Worm (Caenorhabditis elegans) whole organism, late embryonic: ENCODE results near the gene Y54G11A.2.

Source experiments
- C38D4.7 ChIP-seq: fragments of 200-800 bp; sonication (Bioruptor generic); optimal IDR thresholded peaks from 2 replicates; lab custom pipeline; 2018; ENCODE audit warnings: mild to moderate bottlenecking, missing genetic modification characterization, moderate library complexity, missing compliant biosample characterization
- F13H6.1 ChIP-seq: sonication (generic microtip); optimal IDR thresholded peaks from 2 replicates; lab custom pipeline; 2016; ENCODE audit warnings: missing genetic modification characterization, missing compliant biosample characterization
- T23F11.4 ChIP-seq: fragments of 200-800 bp; sonication (Bioruptor generic); optimal IDR thresholded peaks from 2 replicates; lab custom pipeline; 2018; ENCODE audit warnings: mild to moderate bottlenecking, missing genetic modification characterization, missing compliant biosample characterization
- Y22D7AL.16 ChIP-seq: sonication (generic microtip); optimal IDR thresholded peaks from 2 replicates; lab custom pipeline; 2016; ENCODE audit warnings: missing genetic modification characterization, missing compliant biosample characterization
- ahr-1 ChIP-seq: sonication (generic microtip); optimal IDR thresholded peaks from 2 replicates; lab custom pipeline; 2016; ENCODE audit warnings: missing genetic modification characterization, missing compliant biosample characterization
- ama-1 ChIP-seq: fragments of 150-350 bp; optimal IDR thresholded peaks from 2 replicates; lab custom pipeline; 2014
- ceh-14 ChIP-seq: sonication (generic microtip); optimal IDR thresholded peaks from 2 replicates; lab custom pipeline; 2016; ENCODE audit warnings: missing genotype, missing genetic modification characterization, missing compliant biosample characterization
- ceh-19 ChIP-seq: fragments of 200-800 bp; sonication (Bioruptor generic); optimal IDR thresholded peaks from 2 replicates; lab custom pipeline; 2018; ENCODE audit warnings: mild to moderate bottlenecking, missing genetic modification characterization, missing compliant biosample characterization
- ceh-31 ChIP-seq: sonication (generic microtip); optimal IDR thresholded peaks from 2 replicates; lab custom pipeline; 2016; ENCODE audit warnings: missing genetic modification characterization, missing compliant biosample characterization
- ceh-34 ChIP-seq: sonication (generic microtip); optimal IDR thresholded peaks from 2 replicates; lab custom pipeline; 2016; ENCODE audit warnings: mild to moderate bottlenecking, missing genetic modification characterization, missing compliant biosample characterization
- ceh-45 ChIP-seq: fragments of 200-800 bp; sonication (Bioruptor generic); IDR thresholded peaks from 2 replicates; pipeline ENCODE4 v1.3.6; 2022; ENCODE audit warnings: missing genetic modification reagents, missing genetic modification characterization, missing compliant biosample characterization
- ceh-48 ChIP-seq: sonication (generic microtip); optimal IDR thresholded peaks from 2 replicates; lab custom pipeline; 2016; ENCODE audit warnings: missing genetic modification characterization, inconsistent platforms, missing compliant biosample characterization
- ceh-6 ChIP-seq: fragments of 200-800 bp; sonication (Bioruptor generic); optimal IDR thresholded peaks from 2 replicates; lab custom pipeline; 2018; ENCODE audit warnings: mild to moderate bottlenecking, missing genetic modification characterization, missing compliant biosample characterization
- ceh-9 ChIP-seq: sonication (generic microtip); optimal IDR thresholded peaks from 2 replicates; lab custom pipeline; 2016; ENCODE audit warnings: mild to moderate bottlenecking, missing genetic modification characterization, inconsistent platforms, missing compliant biosample characterization
- dmd-4 ChIP-seq: sonication (generic microtip); optimal IDR thresholded peaks from 2 replicates; lab custom pipeline; 2016; ENCODE audit warnings: borderline replicate concordance, missing genetic modification characterization, missing compliant biosample characterization
- dve-1 ChIP-seq: sonication (generic microtip); optimal IDR thresholded peaks from 2 replicates; lab custom pipeline; 2017; ENCODE audit warnings: antibody characterized with exemption, mild to moderate bottlenecking, missing genetic modification characterization, missing compliant biosample characterization
- ets-4 ChIP-seq: sonication (generic microtip); optimal IDR thresholded peaks from 2 replicates; lab custom pipeline; 2016; ENCODE audit warnings: missing genetic modification characterization, missing compliant biosample characterization
- eyg-1 ChIP-seq: sonication (generic microtip); optimal IDR thresholded peaks from 2 replicates; lab custom pipeline; 2016; ENCODE audit warnings: missing genotype, missing genetic modification characterization, missing compliant biosample characterization
- fkh-6 ChIP-seq: sonication (generic microtip); optimal IDR thresholded peaks from 2 replicates; lab custom pipeline; 2016; ENCODE audit warnings: missing genetic modification characterization, missing compliant biosample characterization
- gmeb-2 ChIP-seq: sonication (generic microtip); optimal IDR thresholded peaks from 2 replicates; lab custom pipeline; 2016; ENCODE audit warnings: missing genetic modification characterization, inconsistent platforms, missing compliant biosample characterization
- hlh-13 ChIP-seq: fragments of 200-800 bp; sonication (Bioruptor generic); optimal IDR thresholded peaks from 2 replicates; lab custom pipeline; 2018; ENCODE audit warnings: mild to moderate bottlenecking, missing genetic modification characterization, missing compliant biosample characterization
- hlh-15 ChIP-seq: sonication (generic microtip); optimal IDR thresholded peaks from 2 replicates; lab custom pipeline; 2016; ENCODE audit warnings: missing genetic modification characterization, missing compliant biosample characterization
- hlh-6 ChIP-seq: sonication (generic microtip); optimal IDR thresholded peaks from 2 replicates; lab custom pipeline; 2016; ENCODE audit warnings: missing genotype, missing genetic modification characterization, missing compliant biosample characterization
- hlh-8 ChIP-seq: sonication (generic microtip); optimal IDR thresholded peaks from 2 replicates; lab custom pipeline; 2016; ENCODE audit warnings: missing genotype, missing genetic modification characterization, missing compliant biosample characterization
- lin-11 ChIP-seq: fragments of 200-800 bp; sonication (Bioruptor generic); optimal IDR thresholded peaks from 2 replicates; lab custom pipeline; 2018; ENCODE audit warnings: mild to moderate bottlenecking, missing genetic modification characterization, missing compliant biosample characterization
- mec-3 ChIP-seq: sonication (generic microtip); optimal IDR thresholded peaks from 2 replicates; lab custom pipeline; 2016; ENCODE audit warnings: borderline replicate concordance, missing genetic modification characterization, missing compliant biosample characterization
- nfya-1 ChIP-seq: sonication (generic microtip); optimal IDR thresholded peaks from 2 replicates; lab custom pipeline; 2017; ENCODE audit warnings: missing genetic modification characterization, mild to moderate bottlenecking, missing compliant biosample characterization, antibody characterized with exemption, moderate library complexity
- nhr-232 ChIP-seq: sonication (generic microtip); optimal IDR thresholded peaks from 2 replicates; lab custom pipeline; 2016; ENCODE audit warnings: missing genetic modification characterization, missing compliant biosample characterization
- npax-4 ChIP-seq: sonication (generic microtip); optimal IDR thresholded peaks from 2 replicates; lab custom pipeline; 2016; ENCODE audit warnings: missing genetic modification characterization, missing compliant biosample characterization
- odd-2 ChIP-seq: sonication (generic microtip); optimal IDR thresholded peaks from 2 replicates; lab custom pipeline; 2017; ENCODE audit warnings: antibody characterized with exemption, mild to moderate bottlenecking, missing genetic modification characterization, missing compliant biosample characterization
- pax-1 ChIP-seq: fragments of 150-350 bp; optimal IDR thresholded peaks from 2 replicates; lab custom pipeline; 2014; ENCODE audit warnings: missing biosample characterization, missing genetic modification characterization
- pha-2 ChIP-seq: sonication (generic microtip); optimal IDR thresholded peaks from 2 replicates; lab custom pipeline; 2017; ENCODE audit warnings: mild to moderate bottlenecking, missing genetic modification characterization, missing compliant biosample characterization
- pqm-1 ChIP-seq: sonication (generic microtip); optimal IDR thresholded peaks from 2 replicates; lab custom pipeline; 2016; ENCODE audit warnings: missing genetic modification characterization, missing compliant biosample characterization
- pros-1 ChIP-seq: fragments of 150-350 bp; optimal IDR thresholded peaks from 2 replicates; lab custom pipeline; 2014; ENCODE audit warnings: missing biosample characterization, missing genetic modification reagents, missing genetic modification characterization
- rnt-1 ChIP-seq: sonication (generic microtip); optimal IDR thresholded peaks from 2 replicates; lab custom pipeline; 2016; ENCODE audit warnings: missing genetic modification characterization, missing compliant biosample characterization
- sox-2 ChIP-seq: fragments of 200-800 bp; sonication (Bioruptor generic); IDR thresholded peaks from 2 replicates; pipeline ENCODE4 v1.3.6; 2022; ENCODE audit warnings: missing genetic modification reagents, missing genetic modification characterization, missing compliant biosample characterization
- sox-4 ChIP-seq: sonication (generic microtip); optimal IDR thresholded peaks from 2 replicates; lab custom pipeline; 2017; ENCODE audit warnings: mild to moderate bottlenecking, missing genetic modification characterization, inconsistent platforms, missing compliant biosample characterization
- syd-9 ChIP-seq: sonication (generic microtip); optimal IDR thresholded peaks from 2 replicates; lab custom pipeline; 2016; ENCODE audit warnings: mild to moderate bottlenecking, missing genetic modification characterization, moderate library complexity, missing compliant biosample characterization
- ttx-3 ChIP-seq: sonication (generic microtip); optimal IDR thresholded peaks from 2 replicates; lab custom pipeline; 2016; ENCODE audit warnings: missing genetic modification reagents, missing genetic modification characterization, missing compliant biosample characterization
- unc-55 ChIP-seq: sonication (generic microtip); optimal IDR thresholded peaks from 2 replicates; lab custom pipeline; 2017; ENCODE audit warnings: missing biosample characterization, missing genetic modification reagents, missing genetic modification characterization
- unc-86 ChIP-seq: sonication (generic microtip); optimal IDR thresholded peaks from 2 replicates; lab custom pipeline; 2016; ENCODE audit warnings: missing genetic modification characterization, missing compliant biosample characterization
- ztf-16 ChIP-seq: sonication (generic microtip); optimal IDR thresholded peaks from 2 replicates; lab custom pipeline; 2017; ENCODE audit warnings: missing genetic modification characterization, missing compliant biosample characterization

Y54G11A.2 gene

ce11 chrII:14250147-14250965 is 1.8 kb upstream of the Y54G11A.2 start, which contains the start of gene hmg-1.1 (continued):
- TF ChIP-seq pros-1 (tag; lab: Kevin White, UChicago) = peak; percentile 74
- TF ChIP-seq hlh-15 (tag; lab: Kevin White, UChicago) = no peak
- TF ChIP-seq ztf-16 = peak; percentile 5
- TF ChIP-seq dmd-4 = peak; percentile 53
- no peak for TF ChIP-seq T23F11.4 (GFP tag; lab: Kevin White, UChicago)
- no peak for TF ChIP-seq ttx-3
- no peak for TF ChIP-seq Y22D7AL.16 (tag; lab: Kevin White, UChicago)
- no peak for TF ChIP-seq pax-1 (tag; lab: Kevin White, UChicago)
- peak; percentile 82 for TF ChIP-seq ceh-14 (tag; lab: Kevin White, UChicago)
- TF ChIP-seq hlh-6 = no peak
- TF ChIP-seq pha-2 (tag; lab: Kevin White, UChicago) = peak; percentile 39
- TF ChIP-seq ceh-9 = no peak
- no peak for TF ChIP-seq ceh-48 (tag; lab: Kevin White, UChicago)
- TF ChIP-seq syd-9 (tag; lab: Kevin White, UChicago) = peak; percentile 50
- TF ChIP-seq dve-1 (tag; lab: Kevin White, UChicago) = peak; percentile 23
- TF ChIP-seq sox-2 (GFP tag; lab: Robert Waterston, UW) = no peak
- no peak for TF ChIP-seq fkh-6 (tag; lab: Kevin White, UChicago)
- TF ChIP-seq ets-4 (tag; lab: Kevin White, UChicago) = peak; percentile 58
- TF ChIP-seq mec-3 = peak; percentile 15
- TF ChIP-seq ceh-19 = peak; percentile 85
- no peak for TF ChIP-seq eyg-1
- TF ChIP-seq lin-11 = peak; percentile 19
- peak; percentile 87 for TF ChIP-seq ceh-31 (tag; lab: Kevin White, UChicago)
- no peak for TF ChIP-seq ahr-1
- peak; percentile 46 for TF ChIP-seq C38D4.7 (GFP tag; lab: Kevin White, UChicago)
- TF ChIP-seq nhr-232 (tag; lab: Kevin White, UChicago) = peak; percentile 26
- TF ChIP-seq ceh-45 (GFP tag; lab: Robert Waterston, UW) = no peak
- no peak for TF ChIP-seq pqm-1 (tag; lab: Kevin White, UChicago)
- peak; percentile 17 for TF ChIP-seq hlh-13
- no peak for TF ChIP-seq unc-86 (tag; lab: Kevin White, UChicago)
- no peak for TF ChIP-seq odd-2
- peak; percentile 26 for TF ChIP-seq sox-4 (tag; lab: Kevin White, UChicago)
- TF ChIP-seq nfya-1 (tag; lab: Kevin White, UChicago) = peak; percentile 95
- TF ChIP-seq ceh-6 (GFP tag; lab: Kevin White, UChicago) = peak; percentile 64
- TF ChIP-seq ceh-34 (tag; lab: Kevin White, UChicago) = peak; percentile 89
- TF ChIP-seq F13H6.1 = peak; percentile 72
- TF ChIP-seq unc-55 (GFP tag; lab: Kevin White, UChicago) = peak; percentile 76
- peak; percentile 91 for TF ChIP-seq rnt-1 (tag; lab: Kevin White, UChicago)
- TF ChIP-seq gmeb-2 (tag; lab: Kevin White, UChicago) = no peak
- no peak for TF ChIP-seq npax-4 (tag; lab: Kevin White, UChicago)
- peak; percentile 48 for TF ChIP-seq ama-1 (lab: Kevin White, UChicago)
- peak; percentile 19 for TF ChIP-seq hlh-8 (tag; lab: Kevin White, UChicago)
